Fruit fly (Drosophila melanogaster): Measurements from ENCODE around the gene CG18259.

Gene CG18259

DNA sequence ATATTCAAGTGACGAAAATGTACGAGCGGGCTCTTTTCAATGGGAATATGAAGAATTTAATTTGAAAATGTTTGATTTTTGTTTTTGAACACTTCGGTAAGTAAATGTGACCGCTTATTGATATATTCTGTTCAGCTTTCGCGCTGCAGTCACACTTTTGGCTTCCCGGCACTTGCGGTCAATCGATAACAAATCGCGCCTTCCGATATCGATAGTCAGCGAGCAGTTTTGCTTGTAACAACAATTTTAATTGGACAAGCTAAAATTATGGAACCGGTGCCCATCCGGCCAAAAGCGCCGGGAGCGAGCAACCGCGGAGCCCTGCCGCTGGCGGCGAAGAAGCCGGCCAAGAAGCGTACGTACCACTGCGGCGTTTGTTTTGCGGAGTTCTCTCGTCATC is 47.1 kb upstream of the CG18259 start, which contains the start of gene CG7101 (continued):
- TF ChIP-seq Deaf1 (tag; optimal IDR thresholded peaks at IDR 0.05) (no peak), CG12219 (GFP tag; optimal IDR thresholded peaks at IDR 0.05) (no peak), lov (optimal IDR thresholded peaks at IDR 0.05) (no peak), lov (GFP tag; IDR thresholded peaks at IDR 0.05) (no peak), Antp (GFP tag; optimal IDR thresholded peaks at IDR 0.05) (no peak), CG9876 (GFP tag; optimal IDR thresholded peaks at IDR 0.05) (no peak), ato (GFP tag; IDR thresholded peaks at IDR 0.05; ENCODE audit: partially characterized antibody) (peak; percentile 72), crol (GFP tag; IDR thresholded peaks at IDR 0.05) (no peak), amos (GFP tag; IDR thresholded peaks at IDR 0.05; ENCODE audit: partially characterized antibody) (peak; percentile 63), bcd (GFP tag; optimal IDR thresholded peaks at IDR 0.05) (no peak), CG2202 (tag; optimal IDR thresholded peaks at IDR 0.05) (no peak), wor (GFP tag; IDR thresholded peaks at IDR 0.05) (no peak), Sry-δ (GFP tag; optimal IDR thresholded peaks at IDR 0.05) (peak; percentile 64), Bgb (GFP tag; IDR thresholded peaks at IDR 0.05; ENCODE audit: partially characterized antibody) (peak; percentile 79), CG6854 (GFP tag; optimal IDR thresholded peaks at IDR 0.05) (no peak), zen2 (GFP tag; IDR thresholded peaks at IDR 0.05; ENCODE audit: partially characterized antibody) (peak; percentile 48; the same call in 1 of the 3 replicates), inv (GFP tag; IDR thresholded peaks at IDR 0.05; ENCODE audit: partially characterized antibody) (peak; percentile 52), H15 (GFP tag; IDR thresholded peaks at IDR 0.05) (no peak), pum (GFP tag; optimal IDR thresholded peaks at IDR 0.05) (no peak), CG2116 (GFP tag; optimal IDR thresholded peaks at IDR 0.05) (peak; percentile 55), CG5180 (GFP tag; optimal IDR thresholded peaks at IDR 0.05) (no peak), CG10267 (tag; optimal IDR thresholded peaks at IDR 0.05) (peak; percentile 27), Hsf (GFP tag; optimal IDR thresholded peaks at IDR 0.05) (no peak), GATAe (GFP tag; conservative IDR thresholded peaks at IDR 0.05) (no peak), CG10366 (GFP tag; IDR thresholded peaks at IDR 0.05) (no peak), wdn (GFP tag; IDR thresholded peaks at IDR 0.05) (no peak), bigmax (GFP tag; optimal IDR thresholded peaks at IDR 0.05) (no peak), E2f1 (GFP tag; IDR thresholded peaks at IDR 0.05) (no peak), D19A (tag; optimal IDR thresholded peaks at IDR 0.05) (no peak), CG3995 (GFP tag; optimal IDR thresholded peaks at IDR 0.05) (peak; percentile 94), CG16815 (GFP tag; optimal IDR thresholded peaks at IDR 0.05) (no peak), CG14965 (GFP tag; optimal IDR thresholded peaks at IDR 0.05; ENCODE audit: borderline replicate concordance) (no peak), gce (GFP tag; IDR thresholded peaks at IDR 0.05) (no peak), HLH3B (GFP tag; IDR thresholded peaks at IDR 0.05) (no peak), B-H1 (GFP tag; IDR thresholded peaks at IDR 0.05) (no peak), seq (GFP tag; IDR thresholded peaks at IDR 0.05) (no peak), Sox100B (GFP tag; optimal IDR thresholded peaks at IDR 0.05) (no peak), CG17612 (GFP tag; IDR thresholded peaks at IDR 0.05) (no peak), eyg (GFP tag; optimal IDR thresholded peaks at IDR 0.05) (no peak), sens (GFP tag) (peak; percentile 33), CG7839 (tag; optimal IDR thresholded peaks at IDR 0.05) (no peak), sc (optimal IDR thresholded peaks at IDR 0.05) (no peak), sc (GFP tag; optimal IDR thresholded peaks at IDR 0.05) (no peak), CG8359 (GFP tag; optimal IDR thresholded peaks at IDR 0.05; ENCODE audit: borderline replicate concordance) (no peak), CG10147 (GFP tag; optimal IDR thresholded peaks at IDR 0.05) (no peak), slou (GFP tag; optimal IDR thresholded peaks at IDR 0.05) (no peak), CG2889 (GFP tag; IDR thresholded peaks at IDR 0.05) (no peak), YL-1 (GFP tag; optimal IDR thresholded peaks at IDR 0.05) (peak; percentile 6), mam (GFP tag; optimal IDR thresholded peaks at IDR 0.05) (no peak), exex (tag; optimal IDR thresholded peaks at IDR 0.05) (no peak), CG10565 (GFP tag; optimal IDR thresholded peaks at IDR 0.05) (no peak), ac (GFP tag; optimal IDR thresholded peaks at IDR 0.05) (no peak)

Data from whole organism, embryonic.